Worm (Caenorhabditis elegans) whole organism, mixed stage, embryonic: Measurements from ENCODE around the gene H21P03.10.
A peak's percentile ranks its signal among the peaks of the same experiment; 100 is the strongest.

Source experiments
- M03D4.4 ChIP-seq: sonication (generic microtip); optimal IDR thresholded peaks from 2 replicates; lab custom pipeline; 2017; ENCODE audit warnings: mild to moderate bottlenecking, missing genetic modification characterization, missing compliant biosample characterization
- bed-3 ChIP-seq: fragments of 200-800 bp; sonication (Bioruptor generic); optimal IDR thresholded peaks from 3 replicates; lab custom pipeline; 2018; ENCODE audit warnings: mild to moderate bottlenecking, missing genetic modification characterization, moderate library complexity, missing compliant biosample characterization
- blmp-1 ChIP-seq: fragments of 150-350 bp; optimal IDR thresholded peaks from 2 replicates; lab custom pipeline; 2014; ENCODE audit warnings: missing biosample characterization, missing genetic modification characterization
- ceh-39 ChIP-seq: fragments of 150-350 bp; optimal IDR thresholded peaks from 2 replicates; lab custom pipeline; 2014; ENCODE audit warnings: missing biosample characterization, missing genetic modification characterization
- ceh-43 ChIP-seq: fragments of 200-800 bp; sonication (Bioruptor generic); optimal IDR thresholded peaks from 2 replicates; lab custom pipeline; 2018; ENCODE audit warnings: mild to moderate bottlenecking, missing genetic modification characterization, moderate library complexity, missing compliant biosample characterization
- ces-1 ChIP-seq: fragments of 150-350 bp; optimal IDR thresholded peaks from 2 replicates; lab custom pipeline; 2014; ENCODE audit warnings: missing biosample characterization, missing genetic modification reagents, missing genetic modification characterization
- drap-1 ChIP-seq: fragments of 200-800 bp; sonication (Bioruptor generic); optimal IDR thresholded peaks from 3 replicates; lab custom pipeline; 2018; ENCODE audit warnings: mild to moderate bottlenecking, missing genetic modification characterization, missing compliant biosample characterization
- elt-1 ChIP-seq: sonication (generic microtip); optimal IDR thresholded peaks from 2 replicates; lab custom pipeline; 2017; ENCODE audit warnings: missing genetic modification characterization, mild to moderate bottlenecking, missing compliant biosample characterization, antibody characterized with exemption, moderate library complexity, borderline replicate concordance; ENCODE audit not compliant: insufficient read depth
- elt-3 ChIP-seq: fragments of 150-350 bp; optimal IDR thresholded peaks from 2 replicates; lab custom pipeline; 2014; ENCODE audit warnings: missing biosample characterization, missing genetic modification characterization
- flh-1 ChIP-seq: fragments of 200-800 bp; sonication (Bioruptor generic); optimal IDR thresholded peaks from 2 replicates; lab custom pipeline; 2018; ENCODE audit warnings: mild to moderate bottlenecking, missing genetic modification characterization, moderate library complexity, missing compliant biosample characterization
- ham-2 ChIP-seq: fragments of 200-800 bp; sonication (Bioruptor generic); optimal IDR thresholded peaks from 2 replicates; lab custom pipeline; 2018; ENCODE audit warnings: mild to moderate bottlenecking, missing genetic modification characterization, missing compliant biosample characterization
- hlh-1 ChIP-seq: fragments of 150-350 bp; optimal IDR thresholded peaks from 2 replicates; lab custom pipeline; 2014; ENCODE audit warnings: missing biosample characterization, missing genetic modification reagents, missing genetic modification characterization
- lin-13 ChIP-seq: fragments of 150-350 bp; optimal IDR thresholded peaks from 2 replicates; lab custom pipeline; 2014; ENCODE audit warnings: missing biosample characterization, missing genetic modification characterization
- lin-32 ChIP-seq: fragments of 200-800 bp; sonication (Bioruptor generic); optimal IDR thresholded peaks from 2 replicates; lab custom pipeline; 2018; ENCODE audit warnings: mild to moderate bottlenecking, missing genetic modification characterization, missing compliant biosample characterization
- lsy-2 ChIP-seq: fragments of 150-350 bp; optimal IDR thresholded peaks from 2 replicates; lab custom pipeline; 2014; ENCODE audit warnings: missing biosample characterization, missing genetic modification characterization
- mab-5 ChIP-seq: fragments of 150-350 bp; optimal IDR thresholded peaks from 2 replicates; lab custom pipeline; 2014; ENCODE audit warnings: missing biosample characterization, missing genetic modification characterization
- mep-1 ChIP-seq: fragments of 150-350 bp; optimal IDR thresholded peaks from 2 replicates; lab custom pipeline; 2017; ENCODE audit warnings: missing biosample characterization, missing genetic modification reagents, missing genetic modification characterization, inconsistent platforms
- mls-2 ChIP-seq: sonication (generic microtip); optimal IDR thresholded peaks from 2 replicates; lab custom pipeline; 2016; ENCODE audit warnings: mild to moderate bottlenecking, missing genetic modification characterization, moderate library complexity, missing compliant biosample characterization
- nhr-2 ChIP-seq: fragments of 150-350 bp; optimal IDR thresholded peaks from 2 replicates; lab custom pipeline; 2014; ENCODE audit warnings: missing biosample characterization, missing genetic modification characterization
- nhr-237 ChIP-seq: fragments of 150-350 bp; optimal IDR thresholded peaks from 2 replicates; lab custom pipeline; 2014; ENCODE audit warnings: missing biosample characterization, missing genetic modification characterization
- nhr-28 ChIP-seq: fragments of 150-350 bp; optimal IDR thresholded peaks from 2 replicates; lab custom pipeline; 2014; ENCODE audit warnings: missing biosample characterization, missing genetic modification characterization
- nhr-76 ChIP-seq: sonication (generic microtip); optimal IDR thresholded peaks from 2 replicates; lab custom pipeline; 2017; ENCODE audit warnings: missing biosample characterization, missing genetic modification characterization
- pha-4 ChIP-seq: fragments of 150-350 bp; optimal IDR thresholded peaks from 2 replicates; lab custom pipeline; 2018; ENCODE audit warnings: missing biosample characterization, missing genetic modification reagents, missing genetic modification characterization
- sem-2 ChIP-seq: fragments of 200-800 bp; sonication (Bioruptor generic); optimal IDR thresholded peaks from 2 replicates; lab custom pipeline; 2018; ENCODE audit warnings: mild to moderate bottlenecking, missing genetic modification characterization, missing compliant biosample characterization
- sptf-1 ChIP-seq: sonication (generic microtip); optimal IDR thresholded peaks from 2 replicates; lab custom pipeline; 2017; ENCODE audit warnings: mild to moderate bottlenecking, missing genetic modification characterization, moderate library complexity, missing compliant biosample characterization
- tbx-8 ChIP-seq: fragments of 200-800 bp; sonication (Bioruptor generic); optimal IDR thresholded peaks from 2 replicates; lab custom pipeline; 2018; ENCODE audit warnings: mild to moderate bottlenecking, missing genetic modification characterization, moderate library complexity, missing compliant biosample characterization
- unc-120 ChIP-seq: sonication (generic microtip); optimal IDR thresholded peaks from 2 replicates; lab custom pipeline; 2017; ENCODE audit warnings: missing genetic modification characterization, missing compliant biosample characterization; ENCODE audit not compliant: poor library complexity, severe bottlenecking
- unc-39 ChIP-seq: fragments of 150-350 bp; optimal IDR thresholded peaks from 2 replicates; lab custom pipeline; 2014; ENCODE audit warnings: missing biosample characterization, missing genetic modification characterization
- unc-62 ChIP-seq: fragments of 150-350 bp; optimal IDR thresholded peaks from 2 replicates; lab custom pipeline; 2014; ENCODE audit warnings: missing biosample characterization, missing genetic modification reagents, missing genetic modification characterization
- zip-8 ChIP-seq: fragments of 150-350 bp; optimal IDR thresholded peaks from 2 replicates; lab custom pipeline; 2014; ENCODE audit warnings: missing biosample characterization, missing genetic modification characterization
- ztf-11 ChIP-seq: fragments of 150-350 bp; optimal IDR thresholded peaks from 2 replicates; lab custom pipeline; 2014; ENCODE audit warnings: missing biosample characterization, missing genetic modification characterization

H21P03.10 gene

ce11 chrIV:11480027-11480896, 20.3 kb upstream of the H21P03.10 start, which contains the start of the genes mbf-1 and nse-4:
Gene mbf-1, minus strand, starts transcription at chrIV:11480369.
Gene nse-4, plus strand, starts transcription at chrIV:11480846.
- no peak for TF ChIP-seq sem-2 (GFP tag; lab: Kevin White, UChicago)
- peak; percentile 49 for TF ChIP-seq ces-1
- no peak for TF ChIP-seq lin-32 (GFP tag; lab: Kevin White, UChicago)
- TF ChIP-seq lin-13 = peak; percentile 45
- TF ChIP-seq mab-5 = peak; percentile 72
- TF ChIP-seq sptf-1 (tag; lab: Kevin White, UChicago) = no peak
- no peak for TF ChIP-seq unc-39 (tag; lab: Kevin White, UChicago)
- peak; percentile 75 for TF ChIP-seq mep-1
- peak; percentile 55 for TF ChIP-seq lsy-2 (tag; lab: Kevin White, UChicago)
- no peak for TF ChIP-seq drap-1
- no peak for TF ChIP-seq unc-62
- TF ChIP-seq mls-2 (tag; lab: Kevin White, UChicago) = peak; percentile 11
- TF ChIP-seq ham-2 (GFP tag; lab: Kevin White, UChicago) = no peak
- TF ChIP-seq M03D4.4 = no peak
- TF ChIP-seq blmp-1 (tag; lab: Kevin White, UChicago) = no peak
- peak; percentile 34 for TF ChIP-seq nhr-237 (tag; lab: Kevin White, UChicago)
- TF ChIP-seq elt-3 = no peak

ce11 chrIV:11486859-11487258, 13.7 kb upstream of the H21P03.10 start:
- no peak for TF ChIP-seq ham-2 (GFP tag; lab: Kevin White, UChicago)
- TF ChIP-seq nhr-28 (tag; lab: Kevin White, UChicago) = no peak
- no peak for TF ChIP-seq pha-4
- TF ChIP-seq sptf-1 (tag; lab: Kevin White, UChicago) = no peak
- TF ChIP-seq M03D4.4 = no peak

- TF ChIP-seq elt-1 (tag; lab: Kevin White, UChicago) (no peak), mep-1 (no peak), mab-5 (no peak), nhr-76 (tag; lab: Kevin White, UChicago) (no peak), ceh-39 (tag; lab: Kevin White, UChicago) (no peak), nhr-2 (tag; lab: Kevin White, UChicago) (no peak), pha-4 (no peak), ceh-43 (GFP tag; lab: Kevin White, UChicago) (no peak), lin-13 (no peak), tbx-8 (GFP tag; lab: Kevin White, UChicago) (no peak), sptf-1 (tag; lab: Kevin White, UChicago) (no peak)
Observed at ce11 chrIV:11487889-11488556, 12.5 kb upstream of the H21P03.10 start.

ce11 chrIV:11489077-11489476, 11.4 kb upstream of the H21P03.10 start:
- TF ChIP-seq lin-13 (no peak), ztf-11 (tag; lab: Kevin White, UChicago) (no peak), nhr-28 (tag; lab: Kevin White, UChicago) (no peak), ham-2 (GFP tag; lab: Kevin White, UChicago) (no peak), unc-62 (no peak), flh-1 (no peak), pha-4 (no peak), elt-1 (tag; lab: Kevin White, UChicago) (no peak), nhr-237 (tag; lab: Kevin White, UChicago) (no peak), tbx-8 (GFP tag; lab: Kevin White, UChicago) (no peak), unc-39 (tag; lab: Kevin White, UChicago) (no peak), hlh-1 (tag; lab: Kevin White, UChicago) (no peak), unc-120 (tag; lab: Kevin White, UChicago) (no peak), bed-3 (GFP tag; lab: Kevin White, UChicago) (no peak), zip-8 (tag; lab: Kevin White, UChicago) (no peak)
